Fruit fly (Drosophila melanogaster) whole organism, embryonic: Measurements from ENCODE around the gene CG4074.

Source experiments
- Atf3 ChIP-seq: fragments of 200-800 bp; sonication (Bioruptor generic); optimal IDR thresholded peaks from 3 replicates; lab custom pipeline; 2016; ENCODE audit warnings: missing biosample characterization, missing genetic modification characterization
- BEAF-32 ChIP-seq: fragments of 200-800 bp; sonication (Bioruptor generic); optimal IDR thresholded peaks from 3 replicates; lab custom pipeline; 2017; ENCODE audit warnings: missing biosample characterization, missing genetic modification characterization, mild to moderate bottlenecking, moderate library complexity, missing genetic modification reagents
- Bdp1 ChIP-seq: fragments of 200-800 bp; sonication (Bioruptor generic); optimal IDR thresholded peaks from 3 replicates; lab custom pipeline; 2016; ENCODE audit warnings: missing biosample characterization, missing genetic modification characterization
- CG10366 ChIP-seq: fragments of 200-800 bp; sonication (Bioruptor generic); IDR thresholded peaks from 2 replicates; pipeline ENCODE4 v1.3.6; 2022; ENCODE audit warnings: missing biosample characterization, missing genetic modification characterization
- CG12155 ChIP-seq: fragments of 200-800 bp; sonication (Bioruptor generic); optimal IDR thresholded peaks from 3 replicates; lab custom pipeline; 2016; ENCODE audit warnings: missing biosample characterization, missing genetic modification characterization
- CG13424 ChIP-seq: fragments of 200-800 bp; sonication (Bioruptor generic); optimal IDR thresholded peaks from 2 replicates; lab custom pipeline; 2019; ENCODE audit warnings: missing biosample characterization, mild to moderate bottlenecking, missing genetic modification characterization, moderate library complexity
- CG14441 ChIP-seq: fragments of 200-800 bp; sonication (Bioruptor generic); IDR thresholded peaks from 2 replicates; pipeline ENCODE4 v1.3.6; 2022; ENCODE audit warnings: missing biosample characterization, missing genetic modification characterization
- CG14710 ChIP-seq: fragments of 200-800 bp; sonication (Bioruptor generic); optimal IDR thresholded peaks from 3 replicates; lab custom pipeline; 2019; ENCODE audit warnings: missing biosample characterization, mild to moderate bottlenecking, missing genetic modification characterization, moderate library complexity
- CG15073 ChIP-seq: fragments of 200-800 bp; sonication (Bioruptor generic); optimal IDR thresholded peaks from 2 replicates; lab custom pipeline; 2016; ENCODE audit warnings: missing biosample characterization, missing genetic modification characterization
- CG16779 ChIP-seq: fragments of 200-800 bp; sonication (Bioruptor generic); IDR thresholded peaks from 2 replicates; pipeline ENCODE4 v1.3.6; 2022; ENCODE audit warnings: missing biosample characterization, missing genetic modification characterization
- CG16863 ChIP-seq: fragments of 200-800 bp; sonication (Bioruptor generic); optimal IDR thresholded peaks from 3 replicates; lab custom pipeline; 2016; ENCODE audit warnings: missing biosample characterization, missing genetic modification characterization
- CG17612 ChIP-seq: fragments of 200-800 bp; sonication (Bioruptor generic); IDR thresholded peaks from 2 replicates; pipeline ENCODE4 v1.3.6; 2022; ENCODE audit warnings: missing biosample characterization, missing genetic modification characterization
- CG18011 ChIP-seq: fragments of 200-800 bp; sonication (Bioruptor generic); optimal IDR thresholded peaks from 2 replicates; lab custom pipeline; 2017; ENCODE audit warnings: missing biosample characterization, missing genetic modification characterization, mild to moderate bottlenecking, moderate library complexity, missing genotype
- CG18476 ChIP-seq: fragments of 200-800 bp; sonication (Bioruptor generic); optimal IDR thresholded peaks from 2 replicates; lab custom pipeline; 2016; ENCODE audit warnings: missing biosample characterization, mild to moderate bottlenecking, missing genetic modification characterization
- CG2712 ChIP-seq: fragments of 200-800 bp; optimal IDR thresholded peaks from 3 replicates; lab custom pipeline; 2019; ENCODE audit warnings: missing biosample characterization, mild to moderate bottlenecking, missing genetic modification characterization, moderate library complexity
- CG30403 ChIP-seq: fragments of 200-800 bp; sonication (Bioruptor generic); optimal IDR thresholded peaks from 3 replicates; lab custom pipeline; 2016; ENCODE audit warnings: missing biosample characterization, missing genetic modification characterization
- CG34224 ChIP-seq: fragments of 200-800 bp; sonication (Bioruptor generic); IDR thresholded peaks from 3 replicates; pipeline ENCODE4 v1.3.6; 2022; ENCODE audit warnings: missing biosample characterization, missing genetic modification characterization; ENCODE audit not compliant: partially characterized antibody
- CG34376 ChIP-seq: fragments of 200-800 bp; sonication (Bioruptor generic); optimal IDR thresholded peaks from 2 replicates; lab custom pipeline; 2018; ENCODE audit warnings: missing biosample characterization, mild to moderate bottlenecking, missing genetic modification characterization
- CG34422 ChIP-seq: fragments of 200-800 bp; sonication (Bioruptor generic); IDR thresholded peaks from 3 replicates; pipeline ENCODE4 v1.3.6; 2022; ENCODE audit warnings: missing biosample characterization, missing genetic modification characterization
- CG3726 ChIP-seq: fragments of 200-800 bp; sonication (Bioruptor generic); IDR thresholded peaks from 3 replicates; pipeline ENCODE4, ENCODE4 v1.3.6; 2022; ENCODE audit warnings: missing biosample characterization, missing genetic modification characterization
- CG3838 ChIP-seq: fragments of 200-800 bp; sonication (Bioruptor generic); optimal IDR thresholded peaks from 3 replicates; lab custom pipeline; 2016; ENCODE audit warnings: missing biosample characterization, missing genetic modification characterization
- CG4360 ChIP-seq: fragments of 200-800 bp; sonication (Bioruptor generic); IDR thresholded peaks from 2 replicates; pipeline ENCODE4 v1.3.6; 2022; ENCODE audit warnings: missing biosample characterization, missing genetic modification characterization
- CG4424 ChIP-seq: fragments of 200-800 bp; sonication (Bioruptor generic); optimal IDR thresholded peaks from 3 replicates; lab custom pipeline; 2016; ENCODE audit warnings: missing biosample characterization, missing genetic modification characterization
- CG4820 ChIP-seq: fragments of 200-800 bp; sonication (Bioruptor generic); optimal IDR thresholded peaks from 3 replicates; lab custom pipeline; 2016; ENCODE audit warnings: missing biosample characterization, missing genetic modification characterization
- CG5180 ChIP-seq: fragments of 200-800 bp; sonication (Bioruptor generic); optimal IDR thresholded peaks from 3 replicates; lab custom pipeline; 2017; ENCODE audit warnings: missing biosample characterization, missing genetic modification characterization, mild to moderate bottlenecking, moderate library complexity, missing genetic modification reagents
- CG7963 ChIP-seq: fragments of 200-800 bp; sonication (Bioruptor generic); IDR thresholded peaks from 3 replicates; pipeline ENCODE4 v1.3.6; 2022; ENCODE audit warnings: missing biosample characterization, missing genetic modification characterization; ENCODE audit not compliant: partially characterized antibody
- CG8924 ChIP-seq: fragments of 200-800 bp; optimal IDR thresholded peaks from 3 replicates; lab custom pipeline; 2019; ENCODE audit warnings: missing biosample characterization, mild to moderate bottlenecking, missing genetic modification characterization, moderate library complexity
- CG9876 ChIP-seq: fragments of 200-800 bp; sonication (Bioruptor generic); optimal IDR thresholded peaks from 2 replicates; lab custom pipeline; 2016; ENCODE audit warnings: missing biosample characterization, missing genetic modification characterization
- CTCF ChIP-seq: fragments of 200-800 bp; sonication (Bioruptor generic); optimal IDR thresholded peaks from 2 replicates; lab custom pipeline; 2017; ENCODE audit warnings: missing biosample characterization, mild to moderate bottlenecking, missing genetic modification characterization, moderate library complexity
- Dad ChIP-seq: fragments of 200-800 bp; sonication (Bioruptor generic); optimal IDR thresholded peaks from 3 replicates; lab custom pipeline; 2016; ENCODE audit warnings: missing biosample characterization, missing genetic modification characterization
- H15 ChIP-seq: fragments of 200-800 bp; sonication (Bioruptor generic); IDR thresholded peaks from 3 replicates; pipeline ENCODE4 v1.3.6; 2022; ENCODE audit warnings: missing biosample characterization, missing genetic modification characterization
- HmgZ ChIP-seq: fragments of 200-800 bp; sonication (Bioruptor generic); optimal IDR thresholded peaks from 2 replicates; lab custom pipeline; 2018; ENCODE audit warnings: missing biosample characterization, mild to moderate bottlenecking, missing genetic modification characterization
- Hr39 ChIP-seq: fragments of >200 bp; optimal IDR thresholded peaks from 2 replicates; lab custom pipeline; 2017
- Mes4 ChIP-seq: fragments of 200-800 bp; sonication (Bioruptor generic); optimal IDR thresholded peaks from 2 replicates; lab custom pipeline; 2016; ENCODE audit warnings: missing biosample characterization, missing genetic modification characterization
- Nf-YB ChIP-seq: fragments of 200-800 bp; sonication (Bioruptor generic); optimal IDR thresholded peaks from 3 replicates; lab custom pipeline; 2019; ENCODE audit warnings: missing biosample characterization, mild to moderate bottlenecking, missing genetic modification characterization, moderate library complexity
- Opbp ChIP-seq: fragments of 200-800 bp; sonication (Bioruptor generic); IDR thresholded peaks from 3 replicates; pipeline ENCODE4 v1.3.6; 2022; ENCODE audit warnings: missing biosample characterization, missing genetic modification characterization; ENCODE audit not compliant: partially characterized antibody
- Scr ChIP-seq: fragments of 200-800 bp; sonication (Bioruptor generic); IDR thresholded peaks from 2 replicates; pipeline ENCODE4 v1.3.6; 2022; ENCODE audit warnings: missing biosample characterization, missing genetic modification characterization; ENCODE audit not compliant: partially characterized antibody
- Sry-β ChIP-seq: fragments of 200-800 bp; sonication (Bioruptor generic); optimal IDR thresholded peaks from 2 replicates; lab custom pipeline; 2018; ENCODE audit warnings: missing biosample characterization, mild to moderate bottlenecking, missing genetic modification characterization, moderate library complexity
- Vsx1 ChIP-seq: fragments of 200-800 bp; sonication (Bioruptor generic); optimal IDR thresholded peaks from 2 replicates; lab custom pipeline; 2017; ENCODE audit warnings: missing biosample characterization, mild to moderate bottlenecking, missing genetic modification characterization, missing genetic modification reagents
- YL-1 ChIP-seq: fragments of 200-800 bp; sonication (Bioruptor generic); optimal IDR thresholded peaks from 3 replicates; lab custom pipeline; 2017; ENCODE audit warnings: missing biosample characterization, mild to moderate bottlenecking, missing genetic modification characterization
- ara ChIP-seq: fragments of 200-800 bp; sonication (Bioruptor generic); IDR thresholded peaks from 2 replicates; pipeline ENCODE4 v1.3.6; 2022; ENCODE audit warnings: missing biosample characterization, missing genetic modification characterization
- bigmax ChIP-seq: fragments of 200-800 bp; sonication (Bioruptor generic); optimal IDR thresholded peaks from 2 replicates; lab custom pipeline; 2018; ENCODE audit warnings: missing biosample characterization, mild to moderate bottlenecking, missing genetic modification characterization
- gcm2 ChIP-seq: fragments of 200-800 bp; sonication (Bioruptor generic); optimal IDR thresholded peaks from 2 replicates; lab custom pipeline; 2016; ENCODE audit warnings: missing biosample characterization, missing genetic modification characterization
- gsb-n ChIP-seq: fragments of 200-800 bp; sonication (Bioruptor generic); optimal IDR thresholded peaks from 3 replicates; lab custom pipeline; 2018; ENCODE audit warnings: missing biosample characterization, mild to moderate bottlenecking, missing genetic modification characterization
- hbn ChIP-seq: fragments of 200-800 bp; sonication (Bioruptor generic); IDR thresholded peaks from 2 replicates; pipeline ENCODE4 v1.3.6; 2022; ENCODE audit warnings: missing biosample characterization, missing genetic modification characterization; ENCODE audit not compliant: partially characterized antibody
- nmo ChIP-seq: fragments of 200-800 bp; sonication (Bioruptor generic); optimal IDR thresholded peaks from 2 replicates; lab custom pipeline; 2018; ENCODE audit warnings: missing biosample characterization, mild to moderate bottlenecking, missing genetic modification characterization, moderate library complexity
- org-1 ChIP-seq: fragments of 200-800 bp; sonication (Bioruptor generic); optimal IDR thresholded peaks from 2 replicates; lab custom pipeline; 2017; ENCODE audit warnings: missing biosample characterization, missing genetic modification characterization
- phol ChIP-seq: fragments of 200-800 bp; sonication (Bioruptor generic); optimal IDR thresholded peaks from 3 replicates; lab custom pipeline; 2018; ENCODE audit warnings: missing biosample characterization, mild to moderate bottlenecking, missing genetic modification characterization, moderate library complexity
- row ChIP-seq: fragments of 200-800 bp; sonication (Bioruptor generic); IDR thresholded peaks from 3 replicates; pipeline ENCODE4 v1.3.6; 2022; ENCODE audit warnings: missing biosample characterization, missing genetic modification characterization
- sna ChIP-seq: fragments of 200-800 bp; sonication (Bioruptor generic); IDR thresholded peaks from 2 replicates; pipeline ENCODE4 v1.3.6; 2022; ENCODE audit warnings: missing biosample characterization, missing genetic modification characterization; ENCODE audit not compliant: partially characterized antibody
- sug ChIP-seq: fragments of 200-800 bp; optimal IDR thresholded peaks from 2 replicates; lab custom pipeline; 2019; ENCODE audit warnings: missing biosample characterization, mild to moderate bottlenecking, missing genetic modification characterization, moderate library complexity
- vfl ChIP-seq: fragments of 200-800 bp; sonication (Bioruptor generic); optimal IDR thresholded peaks from 2 replicates; lab custom pipeline; 2016; ENCODE audit warnings: missing biosample characterization, missing genetic modification characterization

The CG4074 gene

DNA sequence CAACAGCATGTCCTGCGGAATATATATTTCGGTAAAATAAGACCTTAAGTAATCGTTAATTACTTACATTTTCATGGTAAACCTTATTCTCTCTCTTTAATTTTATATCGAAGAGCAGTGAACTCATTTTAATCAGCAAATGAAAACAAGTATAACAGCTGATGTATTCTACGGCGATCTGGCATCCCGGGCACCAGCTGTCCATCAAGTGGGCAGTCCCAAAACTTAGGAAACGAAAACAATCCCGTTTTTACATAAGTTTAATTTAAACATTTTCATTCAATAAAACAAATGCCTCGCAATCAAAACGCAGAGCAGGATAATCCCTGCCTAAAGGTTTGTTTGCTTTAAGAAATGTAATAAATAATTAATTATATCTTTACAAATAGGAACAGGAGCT is at the start of gene CG4074, which contains the start of gene CG4186:
Gene CG4074 (minus strand): TSS at position 151 of the 400 bp plus-strand sequence.
Gene CG4186 (plus strand): TSS at position 237 of the 400 bp plus-strand sequence.
- TF ChIP-seq Mes4 (GFP tag; lab: Kevin White, UChicago) (no peak), bigmax (GFP tag; lab: Kevin White, UChicago) (no peak), HmgZ (tag; lab: Kevin White, UChicago) (peak; percentile 25), CG5180 (GFP tag; lab: Kevin White, UChicago) (no peak), CG34422 (GFP tag; lab: Robert Waterston, UW) (peak; percentile 25; the same call in 1 of the 3 replicates), sna (peak; percentile 52), row (peak; percentile 32; the same call in 1 of the 3 replicates), CG15073 (no peak), YL-1 (GFP tag; lab: Kevin White, UChicago) (peak; percentile 82), CG34376 (peak; percentile 9), hbn (peak; percentile 45; the same call in 1 of the 2 replicates), Vsx1 (GFP tag; lab: Kevin White, UChicago) (no peak), CG2712 (tag; lab: Kevin White, UChicago) (peak; percentile 13), CG10366 (GFP tag; lab: Robert Waterston, UW) (no peak), Bdp1 (GFP tag; lab: Kevin White, UChicago) (no peak), CG17612 (GFP tag; lab: Robert Waterston, UW) (no peak), CG8924 (tag; lab: Kevin White, UChicago) (peak; percentile 4), CG7963 (GFP tag; lab: Robert Waterston, UW) (no peak), CG18011 (GFP tag; lab: Kevin White, UChicago) (no peak), phol (peak; percentile 42), CG3726 (GFP tag; lab: Robert Waterston, UW) (no peak), CG16863 (GFP tag; lab: Kevin White, UChicago) (no peak), nmo (GFP tag; lab: Kevin White, UChicago) (peak; percentile 8), Opbp (GFP tag; lab: Robert Waterston, UW) (no peak), CG14710 (tag; lab: Kevin White, UChicago) (peak; percentile 27), Dad (no peak), CTCF (peak; percentile 14), CG30403 (GFP tag; lab: Kevin White, UChicago) (no peak), Hr39 (lab: Kevin White, UChicago) (no peak), CG34224 (peak; percentile 53; the same call in 1 of the 3 replicates), CG4820 (no peak), Nf-YB (GFP tag; lab: Kevin White, UChicago) (peak; percentile 52), CG4424 (GFP tag; lab: Kevin White, UChicago) (no peak), CG13424 (tag; lab: Kevin White, UChicago) (peak; percentile 5), CG4360 (GFP tag; lab: Robert Waterston, UW) (no peak), CG12155 (GFP tag; lab: Kevin White, UChicago) (no peak), gsb-n (no peak), org-1 (GFP tag; lab: Kevin White, UChicago) (no peak), BEAF-32 (GFP tag; lab: Kevin White, UChicago) (peak; percentile 37), H15 (GFP tag; lab: Robert Waterston, UW) (no peak), CG18476 (GFP tag; lab: Kevin White, UChicago) (no peak), Scr (GFP tag; lab: Robert Waterston, UW) (peak; percentile 35), Sry-β (no peak), CG9876 (GFP tag; lab: Kevin White, UChicago) (no peak), gcm2 (no peak), CG16779 (GFP tag; lab: Robert Waterston, UW) (no peak), sug (tag; lab: Kevin White, UChicago) (peak; percentile 21), vfl (GFP tag; lab: Kevin White, UChicago) (no peak), ara (GFP tag; lab: Robert Waterston, UW) (no peak), CG14441 (GFP tag; lab: Robert Waterston, UW) (no peak), CG3838 (GFP tag; lab: Kevin White, UChicago) (no peak), Atf3 (GFP tag; lab: Kevin White, UChicago) (no peak)
